Worm (Caenorhabditis elegans) whole organism, early embryonic: ENCODE data around the gene pkhm-2.

Experiments
- ama-1 ChIP-seq: fragments of 150-350 bp; optimal IDR thresholded peaks from 2 replicates; lab custom pipeline; 2014
- flt-1 ChIP-seq: fragments of 200-800 bp; sonication (Bioruptor generic); IDR thresholded peaks from 2 replicates; pipeline ENCODE4 v1.3.6; 2022; ENCODE audit warnings: missing genetic modification characterization, missing compliant biosample characterization
- tbx-37 ChIP-seq: fragments of 200-800 bp; sonication (Bioruptor generic); conservative IDR thresholded peaks from 2 replicates; pipeline ENCODE4 v1.3.6; 2022; ENCODE audit warnings: missing genetic modification reagents, missing genetic modification characterization, missing compliant biosample characterization
- tra-4 ChIP-seq: sonication (generic microtip); optimal IDR thresholded peaks from 2 replicates; lab custom pipeline; 2017; ENCODE audit warnings: missing genetic modification characterization, missing compliant biosample characterization

DNA sequence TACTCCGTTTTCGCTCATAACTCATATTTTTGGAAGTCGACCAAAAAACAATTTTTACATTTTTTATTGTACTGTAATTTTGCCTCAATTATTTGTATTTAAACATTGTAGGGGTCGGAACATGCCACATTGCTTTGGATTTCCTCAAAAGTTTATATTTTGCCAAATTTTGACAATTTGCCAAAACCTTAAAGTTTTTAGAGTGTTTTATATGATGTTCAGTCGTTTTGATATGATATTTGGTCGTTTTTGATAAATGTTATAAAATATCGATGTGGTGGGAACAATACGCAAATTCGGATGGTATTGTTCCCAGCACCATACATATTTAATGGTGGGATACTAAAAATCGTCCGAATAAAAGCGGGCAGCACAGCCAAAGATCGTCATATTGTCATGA lies 17.2 kb downstream of the pkhm-2 start, which contains the start of gene T10B10.9:
- TF ChIP-seq tra-4 (tag; lab: Kevin White, UChicago) (no peak), flt-1 (no peak), ama-1 (lab: Kevin White, UChicago) (no peak), tbx-37 (GFP tag; lab: Robert Waterston, UW) (no peak)
